Fruit fly (Drosophila melanogaster) whole organism, embryonic: ENCODE results near the gene Gbs-76A.

ENCODE experiments used
- CG10543 ChIP-seq: fragments of 200-800 bp; sonication (Bioruptor generic); optimal IDR thresholded peaks from 3 replicates; lab custom pipeline; 2017; ENCODE audit warnings: missing biosample characterization, mild to moderate bottlenecking, missing genetic modification characterization, moderate library complexity
- CG12104 ChIP-seq: fragments of 200-800 bp; sonication (Bioruptor generic); optimal IDR thresholded peaks from 3 replicates; lab custom pipeline; 2016; ENCODE audit warnings: missing biosample characterization, missing genetic modification characterization
- CG12219 ChIP-seq: fragments of 200-800 bp; sonication (Bioruptor generic); optimal IDR thresholded peaks from 3 replicates; lab custom pipeline; 2018; ENCODE audit warnings: missing biosample characterization, mild to moderate bottlenecking, missing genetic modification characterization
- CG14050 ChIP-seq: fragments of 200-800 bp; sonication (Bioruptor generic); IDR thresholded peaks from 3 replicates; pipeline ENCODE4 v1.3.6; 2022; ENCODE audit warnings: missing biosample characterization, missing genetic modification characterization
- CG17568 ChIP-seq: fragments of 200-800 bp; sonication (Bioruptor generic); optimal IDR thresholded peaks from 2 replicates; lab custom pipeline; 2018; ENCODE audit warnings: missing biosample characterization, mild to moderate bottlenecking, missing genetic modification characterization, moderate library complexity
- CG3407 ChIP-seq: fragments of 200-800 bp; sonication (Bioruptor generic); optimal IDR thresholded peaks from 2 replicates; lab custom pipeline; 2018; ENCODE audit warnings: missing biosample characterization, mild to moderate bottlenecking, missing genetic modification characterization
- CG3838 ChIP-seq: fragments of 200-800 bp; sonication (Bioruptor generic); optimal IDR thresholded peaks from 3 replicates; lab custom pipeline; 2016; ENCODE audit warnings: missing biosample characterization, missing genetic modification characterization
- CG6854 ChIP-seq: fragments of 200-800 bp; sonication (Bioruptor generic); optimal IDR thresholded peaks from 3 replicates; lab custom pipeline; 2017; ENCODE audit warnings: missing biosample characterization, mild to moderate bottlenecking, missing genetic modification characterization
- CG7556 ChIP-seq: fragments of 200-800 bp; sonication (Bioruptor generic); optimal IDR thresholded peaks from 2 replicates; lab custom pipeline; 2017; ENCODE audit warnings: missing biosample characterization, mild to moderate bottlenecking, missing genetic modification characterization
- CkIIα-i1 ChIP-seq: fragments of 200-800 bp; sonication (Bioruptor generic); IDR thresholded peaks from 2 replicates; pipeline ENCODE4 v1.3.6; 2022; ENCODE audit warnings: missing biosample characterization, missing genetic modification characterization
- D19B ChIP-seq: fragments of 200-800 bp; sonication (Bioruptor generic); optimal IDR thresholded peaks from 2 replicates; lab custom pipeline; 2017; ENCODE audit warnings: missing biosample characterization, mild to moderate bottlenecking, missing genetic modification characterization
- Dad ChIP-seq: fragments of 200-800 bp; sonication (Bioruptor generic); optimal IDR thresholded peaks from 3 replicates; lab custom pipeline; 2016; ENCODE audit warnings: missing biosample characterization, missing genetic modification characterization
- Deaf1 ChIP-seq: fragments of 200-800 bp; optimal IDR thresholded peaks from 3 replicates; lab custom pipeline; 2019; ENCODE audit warnings: missing biosample characterization, mild to moderate bottlenecking, missing genetic modification characterization, moderate library complexity
- Drgx ChIP-seq: fragments of 200-800 bp; sonication (Bioruptor generic); IDR thresholded peaks from 2 replicates; pipeline ENCODE4 v1.3.6; 2022; ENCODE audit warnings: missing biosample characterization, missing genetic modification characterization
- HLH3B ChIP-seq: fragments of 200-800 bp; sonication (Bioruptor generic); IDR thresholded peaks from 2 replicates; pipeline ENCODE4 v1.3.6; 2022; ENCODE audit warnings: missing biosample characterization, missing genetic modification characterization
- Hand ChIP-seq: fragments of 200-800 bp; sonication (Bioruptor generic); optimal IDR thresholded peaks from 2 replicates; lab custom pipeline; 2017; ENCODE audit warnings: mild to moderate bottlenecking, missing biosample characterization, missing genetic modification reagents, missing genetic modification characterization
- Hr3 ChIP-seq: fragments of 200-800 bp; sonication (Bioruptor generic); optimal IDR thresholded peaks from 3 replicates; lab custom pipeline; 2016; ENCODE audit warnings: missing biosample characterization, missing genetic modification characterization
- MESR4 ChIP-seq: fragments of 200-800 bp; sonication (Bioruptor generic); optimal IDR thresholded peaks from 2 replicates; lab custom pipeline; 2018; ENCODE audit warnings: missing biosample characterization, mild to moderate bottlenecking, missing genetic modification characterization, moderate library complexity
- Trl ChIP-seq, 3 experiments: fragments of >200 bp in 2 of 3; fragments of 200-800 bp in 1 of 3; sonication (Bioruptor generic) in 1 of 3; optimal IDR thresholded peaks; 2 replicates in 1 of 3; 3 replicates in 2 of 3; lab custom pipeline; 2016 to 2017; ENCODE audit warnings: missing biosample characterization in 1 of 3, missing genetic modification characterization in 1 of 3
- abd-A ChIP-seq: fragments of 200-800 bp; sonication (Bioruptor generic); optimal IDR thresholded peaks from 3 replicates; lab custom pipeline; 2019; ENCODE audit warnings: missing biosample characterization, mild to moderate bottlenecking, missing genetic modification characterization, moderate library complexity
- chm ChIP-seq: fragments of 200-800 bp; sonication (Bioruptor generic); IDR thresholded peaks from 2 replicates; pipeline ENCODE4 v1.3.6; 2022; ENCODE audit warnings: missing biosample characterization, missing genetic modification characterization
- crol ChIP-seq: fragments of 200-800 bp; sonication (Bioruptor generic); IDR thresholded peaks from 2 replicates; pipeline ENCODE4 v1.3.6; 2022; ENCODE audit warnings: missing biosample characterization, missing genetic modification characterization
- dmrt11E ChIP-seq: fragments of 200-800 bp; sonication (Bioruptor generic); optimal IDR thresholded peaks from 3 replicates; lab custom pipeline; 2018; ENCODE audit warnings: missing biosample characterization, mild to moderate bottlenecking, missing genetic modification characterization, moderate library complexity
- gt ChIP-seq: fragments of 200-800 bp; sonication (Bioruptor generic); IDR thresholded peaks from 2 replicates; pipeline ENCODE4 v1.3.6; 2022; ENCODE audit warnings: missing biosample characterization, missing genetic modification characterization
- jumu ChIP-seq: fragments of 200-800 bp; sonication (Bioruptor generic); optimal IDR thresholded peaks from 3 replicates; lab custom pipeline; 2016; ENCODE audit warnings: missing biosample characterization, missing genetic modification characterization
- ken ChIP-seq: fragments of 200-800 bp; sonication (Bioruptor generic); IDR thresholded peaks from 3 replicates; pipeline ENCODE4 v1.3.6; 2022; ENCODE audit warnings: missing biosample characterization, missing genetic modification characterization
- lilli ChIP-seq: fragments of 200-800 bp; sonication (Bioruptor generic); optimal IDR thresholded peaks from 3 replicates; lab custom pipeline; 2016; ENCODE audit warnings: missing biosample characterization, missing genetic modification characterization
- nmo ChIP-seq: fragments of 200-800 bp; sonication (Bioruptor generic); optimal IDR thresholded peaks from 2 replicates; lab custom pipeline; 2018; ENCODE audit warnings: missing biosample characterization, mild to moderate bottlenecking, missing genetic modification characterization, moderate library complexity
- pho ChIP-seq: fragments of 200-800 bp; sonication (Bioruptor generic); optimal IDR thresholded peaks from 2 replicates; lab custom pipeline; 2016; ENCODE audit warnings: missing biosample characterization, missing genetic modification characterization
- pros ChIP-seq: fragments of 200-800 bp; sonication (Bioruptor generic); optimal IDR thresholded peaks from 3 replicates; lab custom pipeline; 2019; ENCODE audit warnings: missing biosample characterization, mild to moderate bottlenecking, missing genetic modification characterization, moderate library complexity
- rib ChIP-seq: fragments of 200-800 bp; sonication (Bioruptor generic); IDR thresholded peaks from 2 replicates; pipeline ENCODE4 v1.3.6; 2022; ENCODE audit warnings: missing biosample characterization, missing genetic modification characterization
- ro ChIP-seq: fragments of 200-800 bp; sonication (Bioruptor generic); IDR thresholded peaks from 2 replicates; pipeline ENCODE4 v1.3.6; 2022; ENCODE audit warnings: missing biosample characterization, missing genetic modification characterization
- sc ChIP-seq, 3 experiments: fragments of >200 bp in 2 of 3; fragments of 200-800 bp in 1 of 3; sonication (Bioruptor generic) in 1 of 3; optimal IDR thresholded peaks; 2 replicates in 2 of 3; 3 replicates in 1 of 3; lab custom pipeline; 2017; ENCODE audit warnings: mild to moderate bottlenecking in 1 of 3, missing biosample characterization in 1 of 3, missing genetic modification characterization in 1 of 3, missing genetic modification reagents in 1 of 3
- stc ChIP-seq: fragments of 200-800 bp; sonication (Bioruptor generic); IDR thresholded peaks from 2 replicates; pipeline ENCODE4 v1.3.6; 2022; ENCODE audit warnings: missing biosample characterization, missing genetic modification characterization
- tap ChIP-seq: fragments of 200-800 bp; optimal IDR thresholded peaks from 3 replicates; lab custom pipeline; 2019; ENCODE audit warnings: missing biosample characterization, mild to moderate bottlenecking, missing genetic modification characterization, moderate library complexity
- wdn ChIP-seq: fragments of 200-800 bp; sonication (Bioruptor generic); IDR thresholded peaks from 2 replicates; pipeline ENCODE4 v1.3.6; 2022; ENCODE audit warnings: missing biosample characterization, missing genetic modification characterization

Gene Gbs-76A

dm6 chr3L:19233798-19234781, 58.5 kb downstream of the Gbs-76A start (continued):
- TF ChIP-seq gt (GFP tag; lab: Robert Waterston, UW) (no peak), dmrt11E (tag; lab: Kevin White, UChicago) (no peak), nmo (GFP tag; lab: Kevin White, UChicago) (peak; percentile 22), jumu (GFP tag; lab: Kevin White, UChicago) (no peak), CG3838 (GFP tag; lab: Kevin White, UChicago) (no peak), CG7556 (GFP tag; lab: Kevin White, UChicago) (peak; percentile 31), rib (GFP tag; lab: Robert Waterston, UW) (no peak), ken (GFP tag; lab: Robert Waterston, UW) (no peak), CG14050 (no peak), sc (optimal IDR thresholded peaks at IDR 0.05; lab: Kevin White, UChicago) (no peak), sc (GFP tag; optimal IDR thresholded peaks at IDR 0.05; lab: Kevin White, UChicago) (no peak), Drgx (GFP tag; lab: Robert Waterston, UW) (peak; percentile 74), Deaf1 (tag; lab: Kevin White, UChicago) (no peak), Trl (optimal IDR thresholded peaks at IDR 0.05; lab: Kevin White, UChicago) (peak; percentile 30 to 35), Trl (GFP tag; optimal IDR thresholded peaks at IDR 0.05; lab: Kevin White, UChicago) (no peak), CG6854 (GFP tag; lab: Kevin White, UChicago) (no peak)

- TF ChIP-seq CG12104 (GFP tag; lab: Kevin White, UChicago), result no peak
- TF ChIP-seq CG10543 (GFP tag; lab: Kevin White, UChicago), result no peak
- peak; percentile 58 for TF ChIP-seq crol (GFP tag; lab: Robert Waterston, UW)
- no peak for TF ChIP-seq CG12219 (GFP tag; lab: Kevin White, UChicago)
- no peak for TF ChIP-seq Dad (GFP tag; lab: Kevin White, UChicago)
- no peak for TF ChIP-seq Hr3 (GFP tag; lab: Kevin White, UChicago)
- no peak for TF ChIP-seq tap (tag; lab: Kevin White, UChicago)
- no peak for TF ChIP-seq stc
- TF ChIP-seq chm (GFP tag; lab: Robert Waterston, UW), result 0 out of 2 replicates have a peak, but pooled peaks have one; percentile 17
- TF ChIP-seq wdn (GFP tag; lab: Robert Waterston, UW), result no peak
- TF ChIP-seq D19B (GFP tag; lab: Kevin White, UChicago), result no peak
- no peak for TF ChIP-seq MESR4 (GFP tag; lab: Kevin White, UChicago)
- TF ChIP-seq abd-A (tag; lab: Kevin White, UChicago), result peak; percentile 86
- TF ChIP-seq pros, result no peak
- no peak for TF ChIP-seq ro (GFP tag; lab: Robert Waterston, UW)
- TF ChIP-seq CkIIα-i1, result no peak
- TF ChIP-seq jumu (GFP tag; lab: Kevin White, UChicago), result no peak
- no peak for TF ChIP-seq CG3407 (GFP tag; lab: Kevin White, UChicago)
- TF ChIP-seq Hand, result no peak
- no peak for TF ChIP-seq HLH3B
- TF ChIP-seq CG17568, result no peak
- no peak for TF ChIP-seq pho
- no peak for TF ChIP-seq lilli (GFP tag; lab: Kevin White, UChicago)
Measured at dm6 chr3L:19231608-19232007, 61.0 kb downstream of the Gbs-76A start.
